Worm (Caenorhabditis elegans) whole organism, late embryonic: ENCODE results near the gene pfk-1.2.

ENCODE experiments used
- ama-1 ChIP-seq: fragments of 150-350 bp; optimal IDR thresholded peaks from 2 replicates; lab custom pipeline; 2014
- ceh-48 ChIP-seq: sonication (generic microtip); optimal IDR thresholded peaks from 2 replicates; lab custom pipeline; 2016; ENCODE audit warnings: missing genetic modification characterization, inconsistent platforms, missing compliant biosample characterization
- ceh-9 ChIP-seq: sonication (generic microtip); optimal IDR thresholded peaks from 2 replicates; lab custom pipeline; 2016; ENCODE audit warnings: mild to moderate bottlenecking, missing genetic modification characterization, inconsistent platforms, missing compliant biosample characterization
- hlh-30 ChIP-seq: sonication (generic microtip); optimal IDR thresholded peaks from 2 replicates; lab custom pipeline; 2017; ENCODE audit warnings: antibody characterized with exemption, missing genetic modification characterization, missing compliant biosample characterization; ENCODE audit not compliant: insufficient read depth
- mec-3 ChIP-seq: sonication (generic microtip); optimal IDR thresholded peaks from 2 replicates; lab custom pipeline; 2016; ENCODE audit warnings: borderline replicate concordance, missing genetic modification characterization, missing compliant biosample characterization
- nfya-1 ChIP-seq: sonication (generic microtip); optimal IDR thresholded peaks from 2 replicates; lab custom pipeline; 2017; ENCODE audit warnings: missing genetic modification characterization, mild to moderate bottlenecking, missing compliant biosample characterization, antibody characterized with exemption, moderate library complexity
- sdc-2 ChIP-seq: sonication (generic microtip); optimal IDR thresholded peaks from 2 replicates; lab custom pipeline; 2016; ENCODE audit warnings: missing genotype, missing genetic modification characterization, missing compliant biosample characterization
- sox-4 ChIP-seq: sonication (generic microtip); optimal IDR thresholded peaks from 2 replicates; lab custom pipeline; 2017; ENCODE audit warnings: mild to moderate bottlenecking, missing genetic modification characterization, inconsistent platforms, missing compliant biosample characterization

- TF ChIP-seq ama-1 (lab: Kevin White, UChicago), result no peak
- TF ChIP-seq mec-3, result no peak
- TF ChIP-seq ceh-48, result no peak
- no peak for TF ChIP-seq nfya-1 (tag; lab: Kevin White, UChicago)
- TF ChIP-seq hlh-30, result no peak
- no peak for TF ChIP-seq sdc-2 (tag; lab: Kevin White, UChicago)
- TF ChIP-seq sox-4 (tag; lab: Kevin White, UChicago), result no peak
- no peak for TF ChIP-seq ceh-9 (tag; lab: Kevin White, UChicago)
Measured at ce11 chrV:9583323-9583644, 51.7 kb downstream of the pfk-1.2 start, which contains the start of gene K09G1.1.
